Fruit fly (Drosophila melanogaster): ENCODE results near the gene CG14506.

DNA sequence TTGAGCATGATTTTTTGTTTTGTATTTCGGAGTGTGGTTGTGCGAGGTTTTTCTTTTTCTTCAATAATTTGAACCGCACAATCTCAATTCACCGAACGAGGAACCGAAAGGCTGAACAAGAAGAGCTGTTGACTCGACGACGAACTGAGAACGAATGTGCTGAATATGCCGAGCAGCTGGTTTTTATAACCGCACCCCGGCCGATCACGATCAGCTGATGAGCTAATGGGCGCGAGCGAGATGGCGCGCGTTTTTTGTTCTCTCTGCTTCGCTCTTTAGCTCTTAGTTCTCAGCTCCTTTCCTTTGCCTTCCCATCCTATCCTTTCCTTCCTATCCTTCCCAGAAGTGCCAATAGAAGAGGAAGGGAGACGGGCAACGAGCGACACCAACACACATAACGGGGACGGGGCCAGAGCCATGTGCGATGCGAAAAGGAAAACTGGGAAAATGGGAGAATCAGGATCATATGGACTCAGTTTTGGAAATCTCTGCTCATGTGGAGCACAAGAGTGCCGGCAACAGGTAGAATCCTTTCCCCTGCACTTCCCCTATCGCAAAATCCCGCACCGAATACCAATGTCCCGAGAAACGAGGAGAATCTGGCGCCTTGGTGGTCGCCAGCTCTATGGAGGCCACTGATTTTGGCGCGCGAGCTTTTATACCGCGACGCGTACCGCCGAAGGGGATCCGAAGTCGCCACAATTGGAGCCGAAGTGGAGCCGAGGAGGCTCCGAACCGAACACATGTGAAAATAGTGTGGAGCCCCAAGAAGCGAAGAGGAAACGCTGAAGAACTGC lies 41.6 kb downstream of the CG14506 start, which contains the start of gene stg:
- TF ChIP-seq sd (tag; optimal IDR thresholded peaks at IDR 0.05) (no peak), bsh (GFP tag; optimal IDR thresholded peaks at IDR 0.05) (no peak), lov (optimal IDR thresholded peaks at IDR 0.05) (no peak), lov (GFP tag; IDR thresholded peaks at IDR 0.05) (no peak), ind (GFP tag; optimal IDR thresholded peaks at IDR 0.05) (no peak), CG3995 (GFP tag; optimal IDR thresholded peaks at IDR 0.05) (no peak), Trl (optimal IDR thresholded peaks at IDR 0.05) (peak; percentile 49 to 58), Trl (GFP tag; optimal IDR thresholded peaks at IDR 0.05) (no peak), Abd-B (GFP tag; optimal IDR thresholded peaks at IDR 0.05) (no peak), CG12942 (GFP tag; optimal IDR thresholded peaks at IDR 0.05) (no peak), TFAM (GFP tag; optimal IDR thresholded peaks at IDR 0.05) (no peak), CG1647 (GFP tag; optimal IDR thresholded peaks at IDR 0.05) (no peak), h (optimal IDR thresholded peaks at IDR 0.05) (no peak), da (GFP tag; optimal IDR thresholded peaks at IDR 0.05) (no peak), fu2 (GFP tag; optimal IDR thresholded peaks at IDR 0.05) (no peak), CG1233 (GFP tag; optimal IDR thresholded peaks at IDR 0.05) (no peak)

Measured in whole organism, embryonic.